ENCODE assay signal across 4 fruit fly cellular contexts in the genomic region with DNA sequence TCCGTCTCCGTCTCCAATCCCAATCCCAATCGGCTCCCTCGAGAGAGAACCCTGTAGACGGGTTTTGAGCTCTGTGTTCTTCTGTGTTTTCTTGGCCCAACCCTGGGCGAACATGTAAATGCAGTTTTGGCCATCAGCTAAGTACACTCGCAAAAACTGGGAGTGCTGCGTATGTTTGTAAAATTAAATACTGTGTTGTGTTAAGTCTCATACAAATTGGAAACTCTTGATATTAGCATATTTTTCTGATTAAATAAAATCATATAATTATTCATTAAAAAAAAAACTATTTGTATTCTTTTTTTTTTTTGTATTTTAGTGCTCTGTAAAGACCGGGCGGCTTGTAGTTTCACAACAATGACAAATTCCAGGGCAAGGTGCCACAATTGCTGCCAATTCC.
A peak's percentile ranks its signal among the peaks of the same experiment; 100 is the strongest.
TF ChIP-seq lines count a peak whose summit lies in the region.

No protein-coding gene starts in this region.

- no peak for TF ChIP-seq CTCF in whole organism, embryonic (GFP tag; optimal IDR thresholded peaks at IDR 0.05; lab: Kevin White, UChicago)

TF ChIP-seq in whole organism, embryonic, 481 proteins besides CTCF, POLR2A, EP300 and RAD21:
- TF ChIP-seq en (GFP tag; optimal IDR thresholded peaks at IDR 0.05; lab: Kevin White, UChicago), result no peak
- peak; percentile 33 for TF ChIP-seq lbe (GFP tag; optimal IDR thresholded peaks at IDR 0.05; lab: Kevin White, UChicago)
- peak; percentile 61 for TF ChIP-seq nom (GFP tag; optimal IDR thresholded peaks at IDR 0.05; lab: Kevin White, UChicago)
- TF ChIP-seq bsh (GFP tag; optimal IDR thresholded peaks at IDR 0.05; lab: Kevin White, UChicago), result peak in 1 of 2 experiments; percentile 59
- TF ChIP-seq tna (GFP tag; IDR thresholded peaks at IDR 0.05; lab: Robert Waterston, UW; ENCODE audit: partially characterized antibody), result no peak
- TF ChIP-seq HLH54F (GFP tag; optimal IDR thresholded peaks at IDR 0.05; lab: Kevin White, UChicago), result no peak

TF ChIP-seq in whole organism, prepupa, 60 proteins besides CTCF, POLR2A, EP300 and RAD21 (continues in another document):
- TF ChIP-seq Met (GFP tag; optimal IDR thresholded peaks at IDR 0.05; lab: Kevin White, UChicago), result peak; percentile 69
- peak; percentile 64 for TF ChIP-seq CG34406 (GFP tag; optimal IDR thresholded peaks at IDR 0.05; lab: Kevin White, UChicago)
- peak; percentile 65 for TF ChIP-seq Eip75B (GFP tag; optimal IDR thresholded peaks at IDR 0.05; lab: Kevin White, UChicago)
- peak; percentile 21 for TF ChIP-seq dsx (GFP tag; optimal IDR thresholded peaks at IDR 0.05; lab: Kevin White, UChicago; ENCODE audit: poor library complexity, severe bottlenecking)
- peak; percentile 25 for TF ChIP-seq CG8319 (GFP tag; optimal IDR thresholded peaks at IDR 0.05; lab: Kevin White, UChicago)
- TF ChIP-seq CG4318 (GFP tag; optimal IDR thresholded peaks at IDR 0.05; lab: Kevin White, UChicago), result peak; percentile 24
- TF ChIP-seq salr (GFP tag; optimal IDR thresholded peaks at IDR 0.05; lab: Kevin White, UChicago), result peak; percentile 32 to 36
- no peak for TF ChIP-seq Hr38 (GFP tag; optimal IDR thresholded peaks at IDR 0.05; lab: Kevin White, UChicago)
- TF ChIP-seq CG6163 (GFP tag; IDR thresholded peaks at IDR 0.05; lab: Robert Waterston, UW), result peak; percentile 78
- TF ChIP-seq CG6808 (GFP tag; optimal IDR thresholded peaks at IDR 0.05; lab: Kevin White, UChicago), result peak; percentile 50
- TF ChIP-seq Sox14 (GFP tag; optimal IDR thresholded peaks at IDR 0.05; lab: Kevin White, UChicago), result peak; percentile 54
- peak; percentile 70 to 75 for TF ChIP-seq ss (GFP tag; optimal IDR thresholded peaks at IDR 0.05; lab: Kevin White, UChicago)
- peak; percentile 60 for TF ChIP-seq pdm3 (GFP tag; optimal IDR thresholded peaks at IDR 0.05; lab: Kevin White, UChicago)
- TF ChIP-seq CG11294 (GFP tag; IDR thresholded peaks at IDR 0.05; lab: Robert Waterston, UW), result no peak
- TF ChIP-seq svp (GFP tag; lab: Kevin White, UChicago), result peak; percentile 82
- no peak for TF ChIP-seq dac (GFP tag; optimal IDR thresholded peaks at IDR 0.05; lab: Kevin White, UChicago)
- TF ChIP-seq CG3032 (tag; optimal IDR thresholded peaks at IDR 0.05; lab: Kevin White, UChicago), result peak; percentile 36
- TF ChIP-seq spab (GFP tag; optimal IDR thresholded peaks at IDR 0.05; lab: Kevin White, UChicago), result peak; percentile 42
- peak; percentile 28 for TF ChIP-seq CG9139 (GFP tag; optimal IDR thresholded peaks at IDR 0.05; lab: Kevin White, UChicago)
- TF ChIP-seq Ets96B (tag; optimal IDR thresholded peaks at IDR 0.05; lab: Kevin White, UChicago), result peak; percentile 28
- TF ChIP-seq CG6792 (GFP tag; optimal IDR thresholded peaks at IDR 0.05; lab: Kevin White, UChicago), result peak; percentile 67
- no peak for TF ChIP-seq fd85E (GFP tag; optimal IDR thresholded peaks at IDR 0.05; lab: Kevin White, UChicago)
- peak; percentile 43 for TF ChIP-seq CG1621 (tag; optimal IDR thresholded peaks at IDR 0.05; lab: Kevin White, UChicago)
- TF ChIP-seq CG8632 (GFP tag; optimal IDR thresholded peaks at IDR 0.05; lab: Kevin White, UChicago), result peak; percentile 70
- peak; percentile 41 for TF ChIP-seq fd59A (GFP tag; optimal IDR thresholded peaks at IDR 0.05; lab: Kevin White, UChicago)
- TF ChIP-seq Sox15 (GFP tag; optimal IDR thresholded peaks at IDR 0.05; lab: Kevin White, UChicago), result no peak
- peak; percentile 73 for TF ChIP-seq esn (GFP tag; optimal IDR thresholded peaks at IDR 0.05; lab: Kevin White, UChicago)

TF ChIP-seq in whole organism, pupa, 21 proteins besides CTCF, POLR2A, EP300 and RAD21:
- TF ChIP-seq CG14655 (GFP tag; optimal IDR thresholded peaks at IDR 0.05; lab: Kevin White, UChicago) (peak; percentile 77), EcR (GFP tag; optimal IDR thresholded peaks at IDR 0.05; lab: Kevin White, UChicago) (no peak), gl (tag; optimal IDR thresholded peaks at IDR 0.05; lab: Kevin White, UChicago) (no peak), CG8159 (tag; optimal IDR thresholded peaks at IDR 0.05; lab: Kevin White, UChicago) (peak; percentile 73), CG4496 (GFP tag; IDR thresholded peaks at IDR 0.05; lab: Robert Waterston, UW) (peak; percentile 71; the same call in 2 of the 3 replicates), Snoo (tag; optimal IDR thresholded peaks at IDR 0.05; lab: Kevin White, UChicago) (peak; percentile 52), CG15710 (tag; optimal IDR thresholded peaks at IDR 0.05; lab: Kevin White, UChicago) (peak; percentile 66), CG10348 (GFP tag; IDR thresholded peaks at IDR 0.05; lab: Robert Waterston, UW) (no peak), CG34367 (tag; optimal IDR thresholded peaks at IDR 0.05; lab: Kevin White, UChicago) (peak; percentile 56), CG17806 (tag; optimal IDR thresholded peaks at IDR 0.05; lab: Kevin White, UChicago) (peak; percentile 66), rn (GFP tag; IDR thresholded peaks at IDR 0.05; lab: Robert Waterston, UW) (0 out of 2 replicates have a peak, but pooled peaks have one; percentile 26), Pif1B (GFP tag; optimal IDR thresholded peaks at IDR 0.05; lab: Kevin White, UChicago) (peak; percentile 83), Pif1A (GFP tag; optimal IDR thresholded peaks at IDR 0.05; lab: Kevin White, UChicago) (peak; percentile 69), CG12605 (GFP tag; IDR thresholded peaks at IDR 0.05; lab: Robert Waterston, UW) (peak; percentile 70), CG9948 (tag; optimal IDR thresholded peaks at IDR 0.05; lab: Kevin White, UChicago) (peak; percentile 66), CG8301 (tag; optimal IDR thresholded peaks at IDR 0.05; lab: Kevin White, UChicago) (peak; percentile 38), D1 (tag; optimal IDR thresholded peaks at IDR 0.05; lab: Kevin White, UChicago) (no peak), Ets98B (GFP tag; IDR thresholded peaks at IDR 0.05; lab: Robert Waterston, UW) (peak; percentile 62), CG13204 (GFP tag; optimal IDR thresholded peaks at IDR 0.05; lab: Kevin White, UChicago) (no peak), fd96Ca (GFP tag; IDR thresholded peaks at IDR 0.05; lab: Robert Waterston, UW) (peak; percentile 71), CG32121 (GFP tag; IDR thresholded peaks at IDR 0.05; lab: Robert Waterston, UW) (0 out of 2 replicates have a peak, but pooled peaks have one; percentile 14)
TF ChIP-seq in whole organism, pupa: peak in this region for 16.

TF ChIP-seq in whole organism, wandering third instar larva, 38 proteins besides CTCF, POLR2A, EP300 and RAD21:
- peak; percentile 0 for TF ChIP-seq Rel (GFP tag; optimal IDR thresholded peaks at IDR 0.05; lab: Kevin White, UChicago)
- no peak for TF ChIP-seq Rel (tag; optimal IDR thresholded peaks at IDR 0.05; lab: Kevin White, UChicago)
- peak; percentile 37 for TF ChIP-seq woc (GFP tag; optimal IDR thresholded peaks at IDR 0.05; lab: Kevin White, UChicago)
- TF ChIP-seq HLH106 (tag; optimal IDR thresholded peaks at IDR 0.05; lab: Kevin White, UChicago), result peak; percentile 2
- peak; percentile 27 for TF ChIP-seq ey (GFP tag; optimal IDR thresholded peaks at IDR 0.05; lab: Kevin White, UChicago)
- TF ChIP-seq lola (GFP tag; optimal IDR thresholded peaks at IDR 0.05; lab: Kevin White, UChicago), result no peak
- peak; percentile 58 for TF ChIP-seq rgr (GFP tag; optimal IDR thresholded peaks at IDR 0.05; lab: Kevin White, UChicago)
- peak; percentile 33 for TF ChIP-seq Sp1 (GFP tag; optimal IDR thresholded peaks at IDR 0.05; lab: Kevin White, UChicago)
- no peak for TF ChIP-seq Vsx2 (GFP tag; optimal IDR thresholded peaks at IDR 0.05; lab: Kevin White, UChicago; ENCODE audit: partially characterized antibody)
- peak; percentile 64 for TF ChIP-seq fru (GFP tag; optimal IDR thresholded peaks at IDR 0.05; lab: Kevin White, UChicago)
- peak; percentile 9 for TF ChIP-seq br (GFP tag; optimal IDR thresholded peaks at IDR 0.05; lab: Kevin White, UChicago)
- no peak for TF ChIP-seq Abd-B (GFP tag; optimal IDR thresholded peaks at IDR 0.05; lab: Kevin White, UChicago)
- peak; percentile 60 for TF ChIP-seq OdsH (GFP tag; optimal IDR thresholded peaks at IDR 0.05; lab: Kevin White, UChicago)
- no peak for TF ChIP-seq dsf (GFP tag; optimal IDR thresholded peaks at IDR 0.05; lab: Kevin White, UChicago; ENCODE audit: borderline replicate concordance)
- peak; percentile 52 for TF ChIP-seq h (GFP tag; optimal IDR thresholded peaks at IDR 0.05; lab: Kevin White, UChicago)
- TF ChIP-seq psq (GFP tag; optimal IDR thresholded peaks at IDR 0.05; lab: Kevin White, UChicago), result peak; percentile 52
- peak in 1 of 2 experiments; percentile 75 for TF ChIP-seq foxo (GFP tag; optimal IDR thresholded peaks at IDR 0.05; lab: Kevin White, UChicago)

Comparison
In these comparisons a context has a peak if more than half of its experiments do, and no peak if none do; other contexts are left out.
1. Of the 7 proteins assayed by ChIP-seq in both whole organism, embryonic and whole organism, prepupa: peak only in whole organism, embryonic: none; only in whole organism, prepupa: CG16779, Gug, Hr39, Lpt and Sox102F; in both: none; in neither: 2.